Worm (Caenorhabditis elegans): ENCODE data around the gene F55F1.2.

ce11 chrX:2793527-2793926, 23.7 kb upstream of the F55F1.2 start:
- TF ChIP-seq ceh-24 (tag; optimal IDR thresholded peaks at IDR 0.05) (no peak), nhr-11 (tag; optimal IDR thresholded peaks at IDR 0.05) (no peak), pha-4 (tag; optimal IDR thresholded peaks at IDR 0.05) (no peak), fkh-10 (GFP tag; optimal IDR thresholded peaks at IDR 0.05) (no peak), pqm-1 (tag; optimal IDR thresholded peaks at IDR 0.05) (no peak), nfya-1 (tag; optimal IDR thresholded peaks at IDR 0.05) (no peak), hlh-6 (tag; optimal IDR thresholded peaks at IDR 0.05) (no peak)

Data from whole organism, late embryonic.